Fruit fly (Drosophila melanogaster) whole organism, larva: ENCODE data around the gene Hr38.

Source experiments
- noc ChIP-seq: fragments of 200-800 bp; sonication (Bioruptor generic); optimal IDR thresholded peaks from 3 replicates; lab custom pipeline; 2019; ENCODE audit warnings: missing biosample characterization, mild to moderate bottlenecking, missing genetic modification characterization, moderate library complexity

Gene Hr38

dm6 chr2L:20671212-20671611, 43.2 kb downstream of the Hr38 start:
- no peak for TF ChIP-seq noc

dm6 chr2L:20664428-20664827, 50.0 kb downstream of the Hr38 start:
- no peak for TF ChIP-seq noc

- TF ChIP-seq noc: no peak
These were observed 53.3 kb downstream of the Hr38 start for dm6 chr2L:20661071-20661470.

dm6 chr2L:20656110-20656509, 58.3 kb downstream of the Hr38 start, which contains the start of the genes brun and CG2614:
TSS of gene brun (minus strand) at chr2L:20656178.
TSS of gene CG2614 (plus strand) at chr2L:20656426.
- TF ChIP-seq noc: no peak

dm6 chr2L:20649891-20650290, 64.5 kb downstream of the Hr38 start, which contains the start of gene CG2611:
TSS of gene CG2611 (plus strand) at chr2L:20650189.
- no peak for TF ChIP-seq noc

dm6 chr2L:20648612-20649011, 65.8 kb downstream of the Hr38 start, which contains the start of gene CG18810:
TSS of gene CG18810 (plus strand) at chr2L:20648912.
- TF ChIP-seq noc: no peak

dm6 chr2L:20647240-20647908, 67.0 kb downstream of the Hr38 start:
- no peak for TF ChIP-seq noc

dm6 chr2L:20645394-20645869, 69.0 kb downstream of the Hr38 start, which contains the start of the genes phr6-4 and CG2608:
TSS of gene phr6-4 (minus strand) at chr2L:20645791.
TSS of gene CG2608 (plus strand) at chr2L:20645822.
- TF ChIP-seq noc: peak; percentile 94

dm6 chr2L:20643144-20643543, 71.2 kb downstream of the Hr38 start, which contains the start of gene CG17470:
TSS of gene CG17470 (minus strand) at chr2L:20643244.
- no peak for TF ChIP-seq noc

dm6 chr2L:20640617-20641016, 73.8 kb downstream of the Hr38 start, which contains the start of gene Sfp38D:
TSS of gene Sfp38D (plus strand) at chr2L:20640917.
- no peak for TF ChIP-seq noc

- no peak for TF ChIP-seq noc
These were observed 74.6 kb downstream of the Hr38 start, which contains the start of gene CG31680 for dm6 chr2L:20639821-20640220. TSS of gene CG31680 (plus strand) at chr2L:20640121.

- TF ChIP-seq noc: no peak
These were observed 76.0 kb downstream of the Hr38 start for dm6 chr2L:20638413-20638812.

- no peak for TF ChIP-seq noc
These were observed 80.2 kb downstream of the Hr38 start, which contains the start of gene CG17472 for dm6 chr2L:20634215-20634614. TSS of gene CG17472 (plus strand) at chr2L:20634515.
